Worm (Caenorhabditis elegans): ENCODE data around the gene ran-2.

The ran-2 gene

DNA sequence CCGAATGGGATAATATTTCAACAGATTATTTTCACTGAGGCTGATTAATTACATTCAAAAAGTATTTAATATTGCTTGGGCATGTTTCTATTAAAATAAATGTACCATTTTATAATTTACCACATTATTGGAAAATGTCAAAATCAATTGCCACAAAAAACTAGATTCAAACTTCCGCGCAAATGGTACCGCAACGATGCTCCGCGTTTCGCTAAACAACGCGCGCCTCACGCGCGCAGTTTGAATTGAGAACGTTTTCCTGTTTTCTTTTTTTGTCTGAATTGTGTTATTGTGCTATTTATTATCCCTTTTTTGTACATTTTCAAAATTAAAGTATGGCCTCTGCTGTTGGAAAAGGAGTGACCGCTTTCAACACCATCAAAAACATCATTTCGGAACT lies 7.5 kb downstream of the ran-2 start, which contains the start of gene C29E4.12:
Gene C29E4.12, plus strand, starts transcription at position 333 of the 400 bp plus-strand sequence.
- TF ChIP-seq hlh-17 (GFP tag; optimal IDR thresholded peaks at IDR 0.05; ENCODE audit: borderline replicate concordance) (no peak), pax-3 (tag; optimal IDR thresholded peaks at IDR 0.05) (peak; percentile 65), ama-1 (optimal IDR thresholded peaks at IDR 0.05) (no peak), ceh-82 (tag; optimal IDR thresholded peaks at IDR 0.05) (peak; percentile 47 to 79 (median 69)), aly-2 (tag; optimal IDR thresholded peaks at IDR 0.05) (peak; percentile 64), lin-15B (tag; optimal IDR thresholded peaks at IDR 0.05) (peak; percentile 91), nhr-71 (tag; optimal IDR thresholded peaks at IDR 0.05) (peak; percentile 82), swsn-7 (tag; optimal IDR thresholded peaks at IDR 0.05) (peak; percentile 71), mdl-1 (tag; optimal IDR thresholded peaks at IDR 0.05) (peak in 1 of 2 experiments; percentile 66), lin-39 (tag; optimal IDR thresholded peaks at IDR 0.05) (peak; percentile 41), nhr-12 (tag; optimal IDR thresholded peaks at IDR 0.05) (no peak), ceh-63 (GFP tag; optimal IDR thresholded peaks at IDR 0.05) (no peak), fkh-8 (tag; optimal IDR thresholded peaks at IDR 0.05) (peak; percentile 62), fkh-4 (tag; optimal IDR thresholded peaks at IDR 0.05; ENCODE audit: borderline replicate concordance) (no peak), zip-4 (GFP tag; optimal IDR thresholded peaks at IDR 0.05) (peak; percentile 25), nhr-237 (tag; optimal IDR thresholded peaks at IDR 0.05) (peak; percentile 62), zag-1 (tag; optimal IDR thresholded peaks at IDR 0.05) (no peak), mef-2 (tag; optimal IDR thresholded peaks at IDR 0.05) (no peak), pqm-1 (tag; optimal IDR thresholded peaks at IDR 0.05) (no peak), unc-62 (GFP tag; optimal IDR thresholded peaks at IDR 0.05) (no peak), nhr-28 (tag; optimal IDR thresholded peaks at IDR 0.05) (no peak), tbx-2 (tag; optimal IDR thresholded peaks at IDR 0.05) (peak; percentile 77), ceh-8 (GFP tag; optimal IDR thresholded peaks at IDR 0.05) (no peak), nhr-90 (tag; optimal IDR thresholded peaks at IDR 0.05; ENCODE audit: poor library complexity) (peak; percentile 70), nhr-85 (tag) (peak; percentile 86), egl-13 (tag; optimal IDR thresholded peaks at IDR 0.05) (peak; percentile 26), unc-30 (tag; optimal IDR thresholded peaks at IDR 0.05) (no peak), F16B12.6 (tag; optimal IDR thresholded peaks at IDR 0.05) (peak; percentile 62), unc-86 (tag; optimal IDR thresholded peaks at IDR 0.05) (peak; percentile 53), ztf-11 (tag; optimal IDR thresholded peaks at IDR 0.05) (peak in 1 of 2 experiments; percentile 18), sptf-1 (tag; optimal IDR thresholded peaks at IDR 0.05) (no peak), dpl-1 (GFP tag; optimal IDR thresholded peaks at IDR 0.05) (peak; percentile 96 to 98 (median 98)), C16A3.4 (tag; optimal IDR thresholded peaks at IDR 0.05) (peak; percentile 82), nhr-77 (tag; optimal IDR thresholded peaks at IDR 0.05) (peak; percentile 61), efl-1 (optimal IDR thresholded peaks at IDR 0.05) (peak; percentile 82 to 98), efl-1 (GFP tag; optimal IDR thresholded peaks at IDR 0.05 in 1 of 2) (peak; percentile 98 to 100), C04F5.9 (tag; optimal IDR thresholded peaks at IDR 0.05) (peak; percentile 63), grh-1 (GFP tag; IDR thresholded peaks at IDR 0.05) (peak; percentile 69), snpc-4 (tag; optimal IDR thresholded peaks at IDR 0.05) (peak; percentile 27), isw-1 (GFP tag; IDR thresholded peaks at IDR 0.05) (peak; percentile 82), rnt-1 (tag; optimal IDR thresholded peaks at IDR 0.05) (peak; percentile 87), unc-98 (GFP tag; IDR thresholded peaks at IDR 0.05) (no peak), unc-130 (tag; optimal IDR thresholded peaks at IDR 0.05) (peak; percentile 40), pag-3 (tag; optimal IDR thresholded peaks at IDR 0.05; ENCODE audit: borderline replicate concordance, insufficient read depth) (no peak), egl-27 (tag; optimal IDR thresholded peaks at IDR 0.05) (no peak), alr-1 (tag; optimal IDR thresholded peaks at IDR 0.05; ENCODE audit: borderline replicate concordance) (no peak), hlh-4 (tag; optimal IDR thresholded peaks at IDR 0.05) (no peak), vab-15 (tag; optimal IDR thresholded peaks at IDR 0.05) (no peak), nhr-11 (tag; optimal IDR thresholded peaks at IDR 0.05) (peak; percentile 59), nhr-19 (GFP tag; conservative IDR thresholded peaks at IDR 0.05) (peak; percentile 79), C34B4.2 (tag; optimal IDR thresholded peaks at IDR 0.05) (no peak), fkh-10 (GFP tag; optimal IDR thresholded peaks at IDR 0.05) (no peak), Y116A8C.19 (tag; optimal IDR thresholded peaks at IDR 0.05; ENCODE audit: borderline replicate concordance) (no peak)
